Worm (Caenorhabditis elegans) whole organism, L4/young adult: Measurements from ENCODE around the gene srxa-13.

Experiments
- W03F9.2 ChIP-seq: fragments of 150-350 bp; optimal IDR thresholded peaks from 2 replicates; lab custom pipeline; 2014; ENCODE audit warnings: missing biosample characterization, missing genetic modification characterization
- dao-5 ChIP-seq: sonication (generic microtip); optimal IDR thresholded peaks from 2 replicates; lab custom pipeline; 2016; ENCODE audit warnings: missing genotype, missing genetic modification characterization, moderate library complexity, missing compliant biosample characterization
- him-1 ChIP-seq: sonication (generic microtip); optimal IDR thresholded peaks from 2 replicates; lab custom pipeline; 2016; ENCODE audit warnings: missing genotype, missing genetic modification reagents, missing genetic modification characterization, missing compliant biosample characterization

The srxa-13 gene

ce11 chrV:13980807-13981206 is 51.2 kb downstream of the srxa-13 start, which contains the start of gene eol-1:
Gene eol-1 (minus strand): TSS chrV:13980907.
- no peak for TF ChIP-seq W03F9.2 (tag; lab: Kevin White, UChicago)
- TF ChIP-seq him-1 (tag; lab: Kevin White, UChicago), result no peak
- no peak for TF ChIP-seq dao-5 (tag; lab: Kevin White, UChicago)
